Fruit fly (Drosophila melanogaster) whole organism, adult: ENCODE measurements around the gene Orct.
A peak's percentile ranks its signal among the peaks of the same experiment; 100 is the strongest.

Experiments
- CG11617 ChIP-seq: fragments of 200-800 bp; sonication (Bioruptor generic); optimal IDR thresholded peaks from 2 replicates; lab custom pipeline; 2017; ENCODE audit warnings: mild to moderate bottlenecking, missing biosample characterization, missing genetic modification reagents, missing genetic modification characterization
- CG12768 ChIP-seq: fragments of 200-800 bp; sonication (Bioruptor generic); optimal IDR thresholded peaks from 2 replicates; lab custom pipeline; 2017; ENCODE audit warnings: missing biosample characterization, missing genetic modification characterization, mild to moderate bottlenecking, moderate library complexity, missing genetic modification reagents
- CG14711 ChIP-seq: fragments of 200-800 bp; sonication (Bioruptor generic); optimal IDR thresholded peaks from 2 replicates; lab custom pipeline; 2018; ENCODE audit warnings: missing biosample characterization, mild to moderate bottlenecking, missing genetic modification characterization, moderate library complexity
- CG1620 ChIP-seq: fragments of 200-800 bp; sonication (Bioruptor generic); optimal IDR thresholded peaks from 2 replicates; lab custom pipeline; 2016; ENCODE audit warnings: missing biosample characterization, missing genetic modification characterization
- CG33017 ChIP-seq: fragments of 200-800 bp; sonication (Bioruptor generic); optimal IDR thresholded peaks from 2 replicates; lab custom pipeline; 2018; ENCODE audit warnings: missing biosample characterization, mild to moderate bottlenecking, missing genetic modification characterization, moderate library complexity
- CG5204 ChIP-seq: fragments of 200-800 bp; sonication (Bioruptor generic); optimal IDR thresholded peaks from 2 replicates; lab custom pipeline; 2016; ENCODE audit warnings: missing biosample characterization, missing genetic modification characterization
- CG7045 ChIP-seq: fragments of 200-800 bp; sonication (Bioruptor generic); optimal IDR thresholded peaks from 2 replicates; lab custom pipeline; 2017; ENCODE audit warnings: missing biosample characterization, mild to moderate bottlenecking, missing genetic modification characterization
- CG7101 ChIP-seq: fragments of 200-800 bp; sonication (Bioruptor generic); optimal IDR thresholded peaks from 2 replicates; lab custom pipeline; 2018; ENCODE audit warnings: missing biosample characterization, mild to moderate bottlenecking, missing genetic modification characterization, moderate library complexity
- Clk ChIP-seq: fragments of 200-800 bp; sonication (Bioruptor generic); optimal IDR thresholded peaks from 2 replicates; lab custom pipeline; 2017; ENCODE audit warnings: missing biosample characterization, missing genetic modification characterization
- Crg-1 ChIP-seq: fragments of 200-800 bp; sonication (Bioruptor generic); optimal IDR thresholded peaks from 2 replicates; lab custom pipeline; 2016; ENCODE audit warnings: missing biosample characterization, missing genetic modification characterization
- Hr96 ChIP-seq: fragments of 200-800 bp; sonication (Bioruptor generic); optimal IDR thresholded peaks from 2 replicates; lab custom pipeline; 2016; ENCODE audit warnings: missing biosample characterization, missing genetic modification characterization
- Mnt ChIP-seq: fragments of 200-800 bp; sonication (Bioruptor generic); optimal IDR thresholded peaks from 2 replicates; lab custom pipeline; 2016; ENCODE audit warnings: missing biosample characterization, mild to moderate bottlenecking, missing genetic modification characterization
- bab1 ChIP-seq: fragments of 200-800 bp; sonication (Bioruptor generic); optimal IDR thresholded peaks from 3 replicates; lab custom pipeline; 2019; ENCODE audit warnings: missing biosample characterization, mild to moderate bottlenecking, missing genetic modification characterization, moderate library complexity
- cic ChIP-seq: fragments of 200-800 bp; sonication (Bioruptor generic); optimal IDR thresholded peaks from 2 replicates; lab custom pipeline; 2017; ENCODE audit warnings: missing biosample characterization, mild to moderate bottlenecking, missing genetic modification characterization, moderate library complexity
- cnc ChIP-seq, 2 experiments: fragments of >200 bp; optimal IDR thresholded peaks; 2 replicates each; lab custom pipeline; 2017
- kay ChIP-seq: fragments of 200-800 bp; sonication (Bioruptor generic); peaks from one replicate; lab custom pipeline; 2016; ENCODE audit warnings: missing biosample characterization, missing genetic modification characterization, borderline replicate concordance
- ovo ChIP-seq: fragments of 200-800 bp; sonication (Bioruptor generic); optimal IDR thresholded peaks from 2 replicates; lab custom pipeline; 2016; ENCODE audit warnings: missing biosample characterization, missing genetic modification characterization
- pad ChIP-seq: fragments of 200-800 bp; sonication (Bioruptor generic); optimal IDR thresholded peaks from 3 replicates; lab custom pipeline; 2017; ENCODE audit warnings: missing biosample characterization, missing genetic modification characterization, mild to moderate bottlenecking, moderate library complexity, missing genetic modification reagents
- tj ChIP-seq: fragments of 200-800 bp; sonication (Bioruptor generic); optimal IDR thresholded peaks from 3 replicates; lab custom pipeline; 2017; ENCODE audit warnings: missing biosample characterization, mild to moderate bottlenecking, missing genetic modification characterization, moderate library complexity
- toe ChIP-seq: fragments of 200-800 bp; sonication (Bioruptor generic); optimal IDR thresholded peaks from 2 replicates; lab custom pipeline; 2016; ENCODE audit warnings: missing biosample characterization, missing genetic modification characterization

Gene Orct

DNA sequence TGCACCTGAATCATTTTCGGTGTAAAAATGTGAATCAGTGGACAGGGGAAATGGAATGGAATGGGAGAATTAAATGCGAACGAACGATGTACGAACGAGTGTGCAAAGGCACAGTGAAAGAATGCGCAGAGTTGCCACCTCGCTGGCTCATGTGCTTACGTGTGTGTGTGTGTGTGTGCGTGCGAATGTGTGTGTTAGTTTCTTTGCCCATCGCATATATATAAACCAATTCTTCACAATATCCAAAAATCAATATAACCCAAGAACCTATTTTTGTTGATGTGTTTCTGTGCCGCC is 44.9 kb upstream of the Orct start:
- TF ChIP-seq toe (GFP tag; lab: Kevin White, UChicago) = no peak
- no peak for TF ChIP-seq cic (GFP tag; lab: Kevin White, UChicago)
- no peak for TF ChIP-seq CG7101
- peak; percentile 62 for TF ChIP-seq Mnt (GFP tag; lab: Kevin White, UChicago)
- no peak for TF ChIP-seq CG5204
- TF ChIP-seq CG33017 (tag; lab: Kevin White, UChicago) = no peak
- no peak for TF ChIP-seq kay (GFP tag; lab: Kevin White, UChicago)
- TF ChIP-seq CG14711 (tag; lab: Kevin White, UChicago) = peak; percentile 70
- TF ChIP-seq pad (GFP tag; lab: Kevin White, UChicago) = peak; percentile 67

DNA sequence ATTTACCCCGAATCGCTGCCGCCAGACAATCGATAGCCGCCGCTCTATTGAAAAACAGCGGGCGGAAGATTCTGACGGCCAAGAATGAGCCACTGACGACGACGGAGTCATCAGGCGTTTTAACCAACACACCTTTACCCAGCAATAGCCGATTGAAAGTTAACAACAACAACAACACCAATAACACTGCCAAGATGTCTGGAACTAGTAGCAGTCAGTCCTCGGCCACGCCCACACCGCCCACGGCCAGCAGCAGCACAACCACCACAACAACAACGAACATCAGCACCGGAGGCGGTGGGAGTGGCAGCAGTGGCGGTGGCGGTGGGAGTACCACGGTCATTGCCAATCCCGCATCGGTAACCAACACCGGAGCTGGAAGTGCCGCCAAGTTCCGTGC is 44.1 kb upstream of the Orct start:
- TF ChIP-seq CG14711 (tag; lab: Kevin White, UChicago) (no peak), tj (GFP tag; lab: Kevin White, UChicago) (no peak), cic (GFP tag; lab: Kevin White, UChicago) (no peak), Hr96 (GFP tag; lab: Kevin White, UChicago) (no peak), CG12768 (GFP tag; lab: Kevin White, UChicago) (no peak)

DNA sequence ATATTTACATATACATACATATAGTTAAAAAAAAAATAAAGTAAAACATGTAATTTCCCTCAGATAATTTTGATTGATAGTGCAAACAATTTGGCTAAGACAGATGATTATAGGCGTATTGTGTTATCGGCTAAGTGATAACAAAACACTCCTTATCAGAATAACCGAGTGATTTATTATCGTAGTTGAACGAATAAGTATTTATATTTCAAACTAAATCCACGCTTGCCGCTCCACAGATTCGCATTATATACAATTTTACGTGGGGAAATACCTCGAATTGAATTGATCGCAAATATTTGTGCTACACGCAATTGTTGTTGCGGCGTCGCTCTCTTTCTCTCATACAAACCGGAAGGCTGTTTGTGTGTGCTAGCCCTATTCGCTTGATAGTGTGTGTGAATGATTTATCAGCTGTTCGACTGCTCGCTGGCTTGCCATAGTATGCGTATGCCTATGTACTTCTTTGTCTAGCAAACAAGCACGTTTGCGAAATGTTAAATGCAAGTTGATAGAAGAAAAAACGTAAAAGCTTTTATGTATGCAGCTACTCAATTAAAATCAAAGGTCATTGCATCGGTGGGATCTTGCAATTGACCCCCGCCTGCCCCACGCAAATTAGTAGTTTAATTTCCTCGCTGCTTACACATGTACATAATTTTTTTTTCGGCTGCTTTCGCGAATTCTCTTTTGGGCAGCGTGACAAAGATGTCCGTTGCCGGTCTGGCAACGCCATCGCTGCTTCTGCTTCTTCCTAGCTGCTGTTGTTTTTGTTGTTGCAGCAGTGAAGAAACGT is 42.5 kb upstream of the Orct start:
- no peak for TF ChIP-seq CG33017 (tag; lab: Kevin White, UChicago)
- TF ChIP-seq toe (GFP tag; lab: Kevin White, UChicago) = no peak
- TF ChIP-seq kay (GFP tag; lab: Kevin White, UChicago) = no peak
- TF ChIP-seq Mnt (GFP tag; lab: Kevin White, UChicago) = peak; percentile 27
- TF ChIP-seq CG7045 (GFP tag; lab: Kevin White, UChicago) = peak; percentile 16
- no peak for TF ChIP-seq CG7101
- peak; percentile 27 for TF ChIP-seq CG11617 (GFP tag; lab: Kevin White, UChicago)
- peak; percentile 88 for TF ChIP-seq cic (GFP tag; lab: Kevin White, UChicago)
- no peak for TF ChIP-seq ovo (GFP tag; lab: Kevin White, UChicago)
- TF ChIP-seq tj (GFP tag; lab: Kevin White, UChicago) = peak; percentile 6
- TF ChIP-seq CG5204 = no peak

DNA sequence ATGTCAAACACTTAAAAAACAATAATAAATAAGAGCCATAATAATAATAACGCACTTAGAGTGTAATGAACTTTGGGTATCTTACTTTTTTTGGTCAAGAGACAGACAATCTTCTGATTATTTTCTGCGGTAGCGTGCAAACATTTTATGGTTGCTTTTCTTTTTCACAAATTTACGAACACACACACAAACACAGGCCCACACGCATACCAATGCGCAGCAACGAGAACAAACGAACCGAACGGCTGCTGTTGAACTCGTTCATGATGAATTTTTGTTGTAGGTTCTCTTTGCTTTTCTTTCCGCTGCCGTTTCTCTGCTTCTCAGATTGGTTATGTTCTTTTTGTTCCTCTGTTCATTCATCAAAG is 41.9 kb upstream of the Orct start:
- no peak for TF ChIP-seq Mnt (GFP tag; lab: Kevin White, UChicago)

DNA sequence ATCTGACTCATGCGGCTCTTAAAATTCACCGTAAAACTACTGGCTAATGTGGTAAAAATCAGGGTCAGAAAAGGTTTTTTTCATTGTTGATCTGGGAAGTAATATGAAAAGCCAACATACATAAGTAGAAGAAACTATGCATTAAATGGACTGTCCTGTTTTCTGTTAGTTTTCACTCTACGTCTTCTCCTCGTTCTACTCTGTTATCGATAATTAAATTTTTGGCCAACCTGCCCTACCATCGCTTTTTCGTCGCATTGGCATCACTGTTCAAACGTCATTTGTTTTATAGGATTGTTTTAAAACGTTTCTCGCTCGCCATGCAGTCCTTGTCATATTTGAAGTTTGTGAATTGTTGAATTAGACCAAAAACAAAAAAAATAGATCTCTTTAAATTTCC is 41.3 kb upstream of the Orct start:
- no peak for TF ChIP-seq CG14711 (tag; lab: Kevin White, UChicago)
- no peak for TF ChIP-seq Mnt (GFP tag; lab: Kevin White, UChicago)
- TF ChIP-seq Clk (GFP tag; lab: Kevin White, UChicago) = no peak
- TF ChIP-seq cnc (optimal IDR thresholded peaks at IDR 0.05; lab: Kevin White, UChicago) = no peak
- TF ChIP-seq CG12768 (GFP tag; lab: Kevin White, UChicago) = no peak
- TF ChIP-seq CG5204 = no peak
- no peak for TF ChIP-seq bab1
- TF ChIP-seq pad (GFP tag; lab: Kevin White, UChicago) = no peak
- no peak for TF ChIP-seq ovo (GFP tag; lab: Kevin White, UChicago)
- no peak for TF ChIP-seq cic (GFP tag; lab: Kevin White, UChicago)
- TF ChIP-seq CG7101 = no peak
- no peak for TF ChIP-seq kay (GFP tag; lab: Kevin White, UChicago)
- TF ChIP-seq tj (GFP tag; lab: Kevin White, UChicago) = no peak

DNA sequence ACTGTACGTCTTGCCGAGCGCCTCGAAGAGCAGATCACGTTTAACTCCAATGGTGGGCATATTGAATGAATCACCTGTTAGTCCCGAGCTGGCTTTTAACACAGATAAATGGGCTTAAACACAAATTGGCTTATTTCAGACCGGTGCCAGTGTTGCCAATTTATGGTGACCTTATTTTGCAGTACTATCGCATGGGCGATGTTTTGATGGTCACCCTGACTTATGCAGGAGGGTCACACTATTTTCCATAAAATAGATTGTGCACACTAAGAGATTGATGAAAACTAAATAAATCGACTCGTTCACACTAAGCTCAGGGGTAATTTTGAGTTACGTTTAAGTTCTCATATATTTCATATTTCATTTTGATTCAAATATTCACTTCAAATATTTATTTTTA is 23.6 kb upstream of the Orct start, which contains the start of gene beta-PheRS:
TSS of gene beta-PheRS (minus strand) at position 186 of the 400 bp plus-strand sequence.
- TF ChIP-seq CG7045 (GFP tag; lab: Kevin White, UChicago) (no peak), toe (GFP tag; lab: Kevin White, UChicago) (no peak), CG33017 (tag; lab: Kevin White, UChicago) (no peak), cic (GFP tag; lab: Kevin White, UChicago) (peak; percentile 40), Hr96 (GFP tag; lab: Kevin White, UChicago) (no peak), CG14711 (tag; lab: Kevin White, UChicago) (peak; percentile 76), Crg-1 (GFP tag; lab: Kevin White, UChicago) (peak; percentile 50), tj (GFP tag; lab: Kevin White, UChicago) (peak; percentile 35), ovo (GFP tag; lab: Kevin White, UChicago) (peak; percentile 33), CG12768 (GFP tag; lab: Kevin White, UChicago) (peak; percentile 27), kay (GFP tag; lab: Kevin White, UChicago) (no peak), CG11617 (GFP tag; lab: Kevin White, UChicago) (peak; percentile 40), bab1 (peak; percentile 73), Clk (GFP tag; lab: Kevin White, UChicago) (peak; percentile 36), pad (GFP tag; lab: Kevin White, UChicago) (peak; percentile 57), CG7101 (peak; percentile 61), Mnt (GFP tag; lab: Kevin White, UChicago) (peak; percentile 82), cnc (optimal IDR thresholded peaks at IDR 0.05; lab: Kevin White, UChicago) (no peak), CG1620 (peak; percentile 76), CG5204 (no peak)
